Fruit fly (Drosophila melanogaster) whole organism, embryonic: ENCODE data around the gene WASp.
A peak's percentile ranks its signal among the peaks of the same experiment; 100 is the strongest.

Experiments
- CG10147 ChIP-seq: fragments of 200-800 bp; sonication (Bioruptor generic); optimal IDR thresholded peaks from 2 replicates; lab custom pipeline; 2019; ENCODE audit warnings: missing biosample characterization, mild to moderate bottlenecking, missing genetic modification characterization, moderate library complexity
- CG10959 ChIP-seq: fragments of 200-800 bp; sonication (Bioruptor generic); IDR thresholded peaks from 2 replicates; pipeline ENCODE4 v1.3.6; 2022; ENCODE audit warnings: missing biosample characterization, missing genetic modification characterization
- CG11085 ChIP-seq: fragments of 200-800 bp; sonication (Bioruptor generic); IDR thresholded peaks from 2 replicates; pipeline ENCODE4 v1.3.6; 2022; ENCODE audit warnings: missing biosample characterization, missing genetic modification characterization
- CG12071 ChIP-seq: fragments of 200-800 bp; sonication (Bioruptor generic); optimal IDR thresholded peaks from 3 replicates; lab custom pipeline; 2018; ENCODE audit warnings: missing biosample characterization, mild to moderate bottlenecking, missing genetic modification characterization
- CG13894 ChIP-seq: fragments of 200-800 bp; sonication (Bioruptor generic); optimal IDR thresholded peaks from 3 replicates; lab custom pipeline; 2018; ENCODE audit warnings: missing biosample characterization, mild to moderate bottlenecking, missing genetic modification characterization, moderate library complexity
- CG14014 ChIP-seq: fragments of 200-800 bp; sonication (Bioruptor generic); IDR thresholded peaks from 2 replicates; pipeline ENCODE4 v1.3.6; 2022; ENCODE audit warnings: missing biosample characterization, missing genetic modification characterization
- CG1529 ChIP-seq: fragments of 200-800 bp; sonication (Bioruptor generic); optimal IDR thresholded peaks from 3 replicates; lab custom pipeline; 2018; ENCODE audit warnings: missing biosample characterization, missing genetic modification characterization
- CG1647 ChIP-seq: fragments of 200-800 bp; sonication (Bioruptor generic); optimal IDR thresholded peaks from 3 replicates; lab custom pipeline; 2016; ENCODE audit warnings: missing biosample characterization, missing genetic modification characterization
- CG18262 ChIP-seq: fragments of 200-800 bp; optimal IDR thresholded peaks from 3 replicates; lab custom pipeline; 2019; ENCODE audit warnings: missing biosample characterization, mild to moderate bottlenecking, missing genetic modification characterization, moderate library complexity
- CG2116 ChIP-seq: fragments of 200-800 bp; sonication (Bioruptor generic); optimal IDR thresholded peaks from 3 replicates; lab custom pipeline; 2018; ENCODE audit warnings: missing biosample characterization, mild to moderate bottlenecking, missing genetic modification characterization
- CG2120 ChIP-seq: fragments of 200-800 bp; sonication (Bioruptor generic); optimal IDR thresholded peaks from 3 replicates; lab custom pipeline; 2016; ENCODE audit warnings: missing biosample characterization, missing genetic modification characterization
- CG2889 ChIP-seq: fragments of 200-800 bp; sonication (Bioruptor generic); IDR thresholded peaks from 3 replicates; pipeline ENCODE4 v1.3.6; 2022; ENCODE audit warnings: missing biosample characterization, missing genetic modification characterization
- CG32532 ChIP-seq: fragments of 200-800 bp; sonication (Bioruptor generic); IDR thresholded peaks from 2 replicates; pipeline ENCODE4 v1.3.6; 2022; ENCODE audit warnings: missing biosample characterization, missing genetic modification characterization
- CG32767 ChIP-seq: fragments of 200-800 bp; sonication (Bioruptor generic); IDR thresholded peaks from 2 replicates; pipeline ENCODE4 v1.3.6; 2022; ENCODE audit warnings: missing biosample characterization, missing genetic modification characterization
- CG3407 ChIP-seq: fragments of 200-800 bp; sonication (Bioruptor generic); optimal IDR thresholded peaks from 2 replicates; lab custom pipeline; 2018; ENCODE audit warnings: missing biosample characterization, mild to moderate bottlenecking, missing genetic modification characterization
- CG34422 ChIP-seq: fragments of 200-800 bp; sonication (Bioruptor generic); IDR thresholded peaks from 3 replicates; pipeline ENCODE4 v1.3.6; 2022; ENCODE audit warnings: missing biosample characterization, missing genetic modification characterization
- CG6765 ChIP-seq: fragments of 200-800 bp; sonication (Bioruptor generic); optimal IDR thresholded peaks from 3 replicates; lab custom pipeline; 2017; ENCODE audit warnings: missing biosample characterization, mild to moderate bottlenecking, missing genetic modification characterization
- CG6791 ChIP-seq: fragments of 200-800 bp; sonication (Bioruptor generic); IDR thresholded peaks from 3 replicates; pipeline ENCODE4 v1.3.6; 2022; ENCODE audit warnings: missing biosample characterization, missing genetic modification characterization; ENCODE audit not compliant: partially characterized antibody
- CG6813 ChIP-seq: fragments of 200-800 bp; sonication (Bioruptor generic); optimal IDR thresholded peaks from 2 replicates; lab custom pipeline; 2017; ENCODE audit warnings: missing biosample characterization, missing genetic modification characterization, mild to moderate bottlenecking, moderate library complexity, missing genetic modification reagents
- CG7928 ChIP-seq: fragments of 200-800 bp; sonication (Bioruptor generic); optimal IDR thresholded peaks from 2 replicates; lab custom pipeline; 2017; ENCODE audit warnings: missing biosample characterization, mild to moderate bottlenecking, missing genetic modification characterization
- CG8924 ChIP-seq: fragments of 200-800 bp; optimal IDR thresholded peaks from 3 replicates; lab custom pipeline; 2019; ENCODE audit warnings: missing biosample characterization, mild to moderate bottlenecking, missing genetic modification characterization, moderate library complexity
- CoRest ChIP-seq: fragments of 200-800 bp; sonication (Bioruptor generic); optimal IDR thresholded peaks from 3 replicates; lab custom pipeline; 2018; ENCODE audit warnings: missing biosample characterization, mild to moderate bottlenecking, missing genetic modification characterization, moderate library complexity
- D19A ChIP-seq: fragments of 200-800 bp; optimal IDR thresholded peaks from 3 replicates; lab custom pipeline; 2019; ENCODE audit warnings: missing biosample characterization, mild to moderate bottlenecking, missing genetic modification characterization, moderate library complexity
- HLH54F ChIP-seq: fragments of 200-800 bp; sonication (Bioruptor generic); optimal IDR thresholded peaks from 3 replicates; lab custom pipeline; 2016; ENCODE audit warnings: missing biosample characterization, missing genetic modification characterization
- Hmr ChIP-seq: fragments of 200-800 bp; sonication (Bioruptor generic); optimal IDR thresholded peaks from 3 replicates; lab custom pipeline; 2017; ENCODE audit warnings: mild to moderate bottlenecking, missing biosample characterization, missing genetic modification reagents, missing genetic modification characterization
- Lim3 ChIP-seq: fragments of 200-800 bp; sonication (Bioruptor generic); IDR thresholded peaks from 2 replicates; pipeline ENCODE4 v1.3.6; 2022; ENCODE audit warnings: missing biosample characterization, missing genetic modification characterization
- MBD-R2 ChIP-seq: fragments of 200-800 bp; sonication (Bioruptor generic); IDR thresholded peaks from 2 replicates; pipeline ENCODE4 v1.3.6; 2022; ENCODE audit warnings: missing biosample characterization, missing genetic modification characterization
- Meics ChIP-seq: fragments of 200-800 bp; sonication (Bioruptor generic); optimal IDR thresholded peaks from 2 replicates; lab custom pipeline; 2017; ENCODE audit warnings: missing biosample characterization, mild to moderate bottlenecking, missing genetic modification characterization
- Nf-YC ChIP-seq: fragments of 200-800 bp; optimal IDR thresholded peaks from 3 replicates; lab custom pipeline; 2019; ENCODE audit warnings: missing biosample characterization, mild to moderate bottlenecking, missing genetic modification characterization, moderate library complexity
- Side ChIP-seq: fragments of 200-800 bp; sonication (Bioruptor generic); optimal IDR thresholded peaks from 2 replicates; lab custom pipeline; 2016; ENCODE audit warnings: missing biosample characterization, missing genetic modification characterization
- Six4 ChIP-seq: fragments of 200-800 bp; sonication (Bioruptor generic); optimal IDR thresholded peaks from 2 replicates; lab custom pipeline; 2016; ENCODE audit warnings: missing biosample characterization, missing genetic modification characterization
- Taf1 ChIP-seq: fragments of 200-800 bp; sonication (Bioruptor generic); IDR thresholded peaks from 2 replicates; pipeline ENCODE4 v1.3.6; 2022; ENCODE audit warnings: missing biosample characterization, missing genetic modification characterization
- YL-1 ChIP-seq: fragments of 200-800 bp; sonication (Bioruptor generic); optimal IDR thresholded peaks from 3 replicates; lab custom pipeline; 2017; ENCODE audit warnings: missing biosample characterization, mild to moderate bottlenecking, missing genetic modification characterization
- ab ChIP-seq: fragments of 200-800 bp; sonication (Bioruptor generic); optimal IDR thresholded peaks from 2 replicates; lab custom pipeline; 2016; ENCODE audit warnings: missing biosample characterization, missing genetic modification characterization
- al ChIP-seq: fragments of 200-800 bp; sonication (Bioruptor generic); IDR thresholded peaks from 2 replicates; pipeline ENCODE4 v1.3.6; 2022; ENCODE audit warnings: missing biosample characterization, missing genetic modification characterization
- bbx ChIP-seq: fragments of 200-800 bp; sonication (Bioruptor generic); IDR thresholded peaks from 2 replicates; pipeline ENCODE4 v1.3.6; 2022; ENCODE audit warnings: missing biosample characterization, missing genetic modification characterization; ENCODE audit not compliant: partially characterized antibody
- cad ChIP-seq: fragments of >200 bp; optimal IDR thresholded peaks from 2 replicates; lab custom pipeline; 2017; ENCODE audit warnings: missing biosample characterization, missing genetic modification characterization
- cg ChIP-seq: fragments of 200-800 bp; sonication (Bioruptor generic); optimal IDR thresholded peaks from 3 replicates; lab custom pipeline; 2019; ENCODE audit warnings: missing biosample characterization, mild to moderate bottlenecking, missing genetic modification characterization, moderate library complexity
- her ChIP-seq: fragments of 200-800 bp; sonication (Bioruptor generic); optimal IDR thresholded peaks from 2 replicates; lab custom pipeline; 2016; ENCODE audit warnings: missing biosample characterization, missing genetic modification characterization
- jumu ChIP-seq: fragments of 200-800 bp; sonication (Bioruptor generic); optimal IDR thresholded peaks from 3 replicates; lab custom pipeline; 2016; ENCODE audit warnings: missing biosample characterization, missing genetic modification characterization
- onecut ChIP-seq: fragments of 200-800 bp; sonication (Bioruptor generic); IDR thresholded peaks from 2 replicates; pipeline ENCODE4 v1.3.6; 2022; ENCODE audit warnings: missing biosample characterization, missing genetic modification characterization
- pum ChIP-seq: fragments of 200-800 bp; sonication (Bioruptor generic); optimal IDR thresholded peaks from 2 replicates; lab custom pipeline; 2016; ENCODE audit warnings: missing biosample characterization, missing genetic modification characterization
- sim ChIP-seq: fragments of 200-800 bp; sonication (Bioruptor generic); IDR thresholded peaks from 2 replicates; pipeline ENCODE4 v1.3.6; 2022; ENCODE audit warnings: missing biosample characterization, missing genetic modification characterization
- sisA ChIP-seq: fragments of 200-800 bp; sonication (Bioruptor generic); IDR thresholded peaks from 2 replicates; pipeline ENCODE4 v1.3.6; 2022; ENCODE audit warnings: missing biosample characterization, missing genetic modification characterization
- sug ChIP-seq: fragments of 200-800 bp; optimal IDR thresholded peaks from 2 replicates; lab custom pipeline; 2019; ENCODE audit warnings: missing biosample characterization, mild to moderate bottlenecking, missing genetic modification characterization, moderate library complexity
- toy ChIP-seq: fragments of 200-800 bp; sonication (Bioruptor generic); IDR thresholded peaks from 2 replicates; pipeline ENCODE4 v1.3.6; 2022; ENCODE audit warnings: missing biosample characterization, missing genetic modification characterization
- wor ChIP-seq: fragments of 200-800 bp; sonication (Bioruptor generic); IDR thresholded peaks from 2 replicates; pipeline ENCODE4 v1.3.6; 2022; ENCODE audit warnings: missing biosample characterization, missing genetic modification characterization
- yki ChIP-seq: fragments of >200 bp; optimal IDR thresholded peaks from 3 replicates; lab custom pipeline; 2018
- zen ChIP-seq: fragments of 200-800 bp; sonication (Bioruptor generic); optimal IDR thresholded peaks from 3 replicates; lab custom pipeline; 2018; ENCODE audit warnings: missing biosample characterization, mild to moderate bottlenecking, missing genetic modification characterization, moderate library complexity
- zen2 ChIP-seq: fragments of 200-800 bp; sonication (Bioruptor generic); IDR thresholded peaks from 3 replicates; pipeline ENCODE4 v1.3.6; 2022; ENCODE audit warnings: missing biosample characterization, missing genetic modification characterization; ENCODE audit not compliant: partially characterized antibody
- zf30C ChIP-seq: fragments of 200-800 bp; sonication (Bioruptor generic); optimal IDR thresholded peaks from 3 replicates; lab custom pipeline; 2018; ENCODE audit warnings: missing biosample characterization, mild to moderate bottlenecking, missing genetic modification characterization

The WASp gene

dm6 chr3R:28857287-28858024 is 25.6 kb upstream of the WASp start (continued):
- TF ChIP-seq onecut (0 out of 2 replicates have a peak, but pooled peaks have one; percentile 31), cad (no peak), CG34422 (GFP tag; lab: Robert Waterston, UW) (no peak), pum (peak; percentile 34), CG6813 (GFP tag; lab: Kevin White, UChicago) (no peak), jumu (GFP tag; lab: Kevin White, UChicago) (no peak), CG14014 (GFP tag; lab: Robert Waterston, UW) (no peak; the same call in 1 of the 2 replicates), al (GFP tag; lab: Robert Waterston, UW) (no peak), CG8924 (tag; lab: Kevin White, UChicago) (peak; percentile 42), CG18262 (tag; lab: Kevin White, UChicago) (peak; percentile 52), zen2 (no peak), yki (no peak), CG32532 (GFP tag; lab: Robert Waterston, UW) (no peak), Side (GFP tag; lab: Kevin White, UChicago) (peak; percentile 4), ab (GFP tag; lab: Kevin White, UChicago) (no peak), CG1529 (GFP tag; lab: Kevin White, UChicago) (peak; percentile 62), CG2116 (no peak), CG1647 (GFP tag; lab: Kevin White, UChicago) (no peak), CG7928 (no peak), sug (tag; lab: Kevin White, UChicago) (no peak), Hmr (no peak), CG3407 (peak; percentile 15), her (peak; percentile 4), Lim3 (GFP tag; lab: Robert Waterston, UW) (no peak), CG2889 (GFP tag; lab: Robert Waterston, UW) (no peak), bbx (GFP tag; lab: Robert Waterston, UW) (no peak), Nf-YC (no peak), CG2120 (GFP tag; lab: Kevin White, UChicago) (peak; percentile 5), MBD-R2 (GFP tag; lab: Robert Waterston, UW) (no peak), Taf1 (GFP tag; lab: Robert Waterston, UW) (no peak; the same call in 1 of the 2 replicates), CG10959 (0 out of 2 replicates have a peak, but pooled peaks have one; percentile 27), sim (GFP tag; lab: Robert Waterston, UW) (0 out of 2 replicates have a peak, but pooled peaks have one; percentile 32), CG11085 (no peak), CG6765 (GFP tag; lab: Kevin White, UChicago) (no peak), Six4 (GFP tag; lab: Kevin White, UChicago) (no peak), CG12071 (GFP tag; lab: Kevin White, UChicago) (no peak), D19A (tag; lab: Kevin White, UChicago) (peak; percentile 33), YL-1 (GFP tag; lab: Kevin White, UChicago) (no peak), CG32767 (GFP tag; lab: Robert Waterston, UW) (no peak), CG6791 (no peak), wor (no peak), sisA (GFP tag; lab: Robert Waterston, UW) (peak; percentile 49), zf30C (GFP tag; lab: Kevin White, UChicago) (peak; percentile 33), toy (GFP tag; lab: Robert Waterston, UW) (no peak), CoRest (peak; percentile 38), cg (GFP tag; lab: Kevin White, UChicago) (no peak), HLH54F (GFP tag; lab: Kevin White, UChicago) (peak; percentile 18), zen (tag; lab: Kevin White, UChicago) (no peak), Meics (GFP tag; lab: Kevin White, UChicago) (no peak), CG13894 (tag; lab: Kevin White, UChicago) (no peak), CG10147 (GFP tag; lab: Kevin White, UChicago) (no peak)
